Worm (Caenorhabditis elegans) whole organism, L1 larva: Measurements from ENCODE around the gene H39E23.3.

Experiments used
- aly-2 ChIP-seq: fragments of 150-350 bp; optimal IDR thresholded peaks from 2 replicates; lab custom pipeline; 2014; ENCODE audit warnings: missing biosample characterization, missing genetic modification characterization
- nhr-11 ChIP-seq: fragments of 150-350 bp; optimal IDR thresholded peaks from 2 replicates; lab custom pipeline; 2014; ENCODE audit warnings: missing biosample characterization, missing genetic modification characterization
- snpc-4 ChIP-seq: fragments of 150-350 bp; optimal IDR thresholded peaks from 2 replicates; lab custom pipeline; 2014; ENCODE audit warnings: missing biosample characterization, missing genetic modification characterization
- tbx-2 ChIP-seq: sonication (generic microtip); optimal IDR thresholded peaks from 2 replicates; lab custom pipeline; 2016; ENCODE audit warnings: missing genetic modification characterization, missing compliant biosample characterization
- unc-130 ChIP-seq: fragments of 150-350 bp; optimal IDR thresholded peaks from 2 replicates; lab custom pipeline; 2017; ENCODE audit warnings: missing biosample characterization, missing genetic modification characterization, inconsistent platforms

DNA sequence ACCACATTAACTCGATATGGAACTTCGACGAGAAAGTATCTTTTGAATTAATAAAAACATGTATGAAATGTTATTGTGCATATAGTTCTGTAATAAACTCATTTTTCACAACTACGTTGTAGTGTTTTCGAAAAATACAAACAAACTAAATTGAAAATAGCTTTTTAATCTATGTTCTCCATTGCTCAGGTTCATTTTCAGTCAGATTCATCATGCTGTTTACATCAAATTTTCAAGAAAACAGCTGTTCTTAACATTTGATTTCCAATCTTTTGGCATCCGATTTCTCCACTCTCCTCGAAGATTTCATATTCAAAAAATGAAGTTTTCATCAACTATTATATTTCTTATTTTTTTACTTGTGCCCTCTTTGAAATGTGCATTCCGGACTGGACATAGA is 2.4 kb downstream of the H39E23.3 start, which contains the start of gene H39E23.2:
- TF ChIP-seq nhr-11 (tag; lab: Kevin White, UChicago) = no peak
- TF ChIP-seq snpc-4 = no peak
- no peak for TF ChIP-seq tbx-2 (tag; lab: Kevin White, UChicago)
- no peak for TF ChIP-seq aly-2 (tag; lab: Kevin White, UChicago)
- TF ChIP-seq unc-130 = no peak
